Fruit fly (Drosophila melanogaster) whole organism, adult: ENCODE measurements around the gene Ip259.
A peak's percentile ranks its signal among the peaks of the same experiment; 100 is the strongest.

Source experiments
- CG12768 ChIP-seq: fragments of 200-800 bp; sonication (Bioruptor generic); optimal IDR thresholded peaks from 2 replicates; lab custom pipeline; 2017; ENCODE audit warnings: missing biosample characterization, missing genetic modification characterization, mild to moderate bottlenecking, moderate library complexity, missing genetic modification reagents
- CG14711 ChIP-seq: fragments of 200-800 bp; sonication (Bioruptor generic); optimal IDR thresholded peaks from 2 replicates; lab custom pipeline; 2018; ENCODE audit warnings: missing biosample characterization, mild to moderate bottlenecking, missing genetic modification characterization, moderate library complexity
- CG33017 ChIP-seq: fragments of 200-800 bp; sonication (Bioruptor generic); optimal IDR thresholded peaks from 2 replicates; lab custom pipeline; 2018; ENCODE audit warnings: missing biosample characterization, mild to moderate bottlenecking, missing genetic modification characterization, moderate library complexity
- Mnt ChIP-seq: fragments of 200-800 bp; sonication (Bioruptor generic); optimal IDR thresholded peaks from 2 replicates; lab custom pipeline; 2016; ENCODE audit warnings: missing biosample characterization, mild to moderate bottlenecking, missing genetic modification characterization
- pad ChIP-seq: fragments of 200-800 bp; sonication (Bioruptor generic); optimal IDR thresholded peaks from 3 replicates; lab custom pipeline; 2017; ENCODE audit warnings: missing biosample characterization, missing genetic modification characterization, mild to moderate bottlenecking, moderate library complexity, missing genetic modification reagents
- tj ChIP-seq: fragments of 200-800 bp; sonication (Bioruptor generic); optimal IDR thresholded peaks from 3 replicates; lab custom pipeline; 2017; ENCODE audit warnings: missing biosample characterization, mild to moderate bottlenecking, missing genetic modification characterization, moderate library complexity

- TF ChIP-seq CG33017 (tag; lab: Kevin White, UChicago), result peak; percentile 53
- peak; percentile 42 for TF ChIP-seq pad (GFP tag; lab: Kevin White, UChicago)
- peak; percentile 40 for TF ChIP-seq tj (GFP tag; lab: Kevin White, UChicago)
- TF ChIP-seq CG12768 (GFP tag; lab: Kevin White, UChicago), result peak; percentile 64
- peak; percentile 93 for TF ChIP-seq CG14711
- peak; percentile 86 for TF ChIP-seq Mnt
Observed at dm6 chr2L:10430802-10431476, 22.8 kb downstream of the Ip259 start, which contains the start of the genes Bug22 and TfIIB.
